Worm (Caenorhabditis elegans): ENCODE measurements around the gene pqn-82.
A peak's percentile ranks its signal among the peaks of the same experiment; 100 is the strongest.

The pqn-82 gene

ce11 chrIII:1824264-1824922 lies 24.5 kb upstream of the pqn-82 start, which contains the start of the genes pvf-1 and Y39A3CL.7 (continued):
- TF ChIP-seq ceh-82 (tag; optimal IDR thresholded peaks at IDR 0.05) (peak in 2 of 3 experiments; percentile 18 to 26), aly-2 (tag; optimal IDR thresholded peaks at IDR 0.05) (no peak), unc-86 (tag; optimal IDR thresholded peaks at IDR 0.05) (peak; percentile 25), snu-23 (GFP tag; optimal IDR thresholded peaks at IDR 0.05) (peak; percentile 62), dpl-1 (GFP tag; optimal IDR thresholded peaks at IDR 0.05) (peak in 2 of 3 experiments; percentile 42 to 43)

- no peak for TF ChIP-seq mdl-1 (tag; optimal IDR thresholded peaks at IDR 0.05)
- TF ChIP-seq unc-86 (tag; optimal IDR thresholded peaks at IDR 0.05): no peak
- TF ChIP-seq fkh-4 (tag; optimal IDR thresholded peaks at IDR 0.05; ENCODE audit: borderline replicate concordance): no peak
- TF ChIP-seq ztf-4 (tag; optimal IDR thresholded peaks at IDR 0.05): no peak
- TF ChIP-seq lin-14 (GFP tag; optimal IDR thresholded peaks at IDR 0.05): no peak
- no peak for TF ChIP-seq xbp-1 (tag; optimal IDR thresholded peaks at IDR 0.05)
Observed at ce11 chrIII:1831104-1831503, 17.7 kb upstream of the pqn-82 start.

- TF ChIP-seq hlh-4 (tag; optimal IDR thresholded peaks at IDR 0.05) (no peak), efl-1 (optimal IDR thresholded peaks at IDR 0.05) (no peak), efl-1 (GFP tag; optimal IDR thresholded peaks at IDR 0.05 in 1 of 2) (peak in 1 of 2 experiments; percentile 53)
Observed at ce11 chrIII:1832453-1832852, 16.4 kb upstream of the pqn-82 start.

ce11 chrIII:1833984-1834563 lies 14.8 kb upstream of the pqn-82 start, which contains the start of gene rexd-1:
Gene rexd-1 (plus strand): TSS chrIII:1834513.
- TF ChIP-seq nhr-85 (tag): no peak
- TF ChIP-seq unc-62 (GFP tag; optimal IDR thresholded peaks at IDR 0.05): no peak
- TF ChIP-seq nhr-28 (tag; optimal IDR thresholded peaks at IDR 0.05): no peak
- no peak for TF ChIP-seq ces-1 (GFP tag; optimal IDR thresholded peaks at IDR 0.05)
- TF ChIP-seq sptf-1 (tag; optimal IDR thresholded peaks at IDR 0.05): no peak
- TF ChIP-seq elt-2 (tag; optimal IDR thresholded peaks at IDR 0.05): no peak
- no peak for TF ChIP-seq nhr-76 (tag; optimal IDR thresholded peaks at IDR 0.05)
- TF ChIP-seq nhr-11 (tag; optimal IDR thresholded peaks at IDR 0.05): no peak
- TF ChIP-seq efl-1 (optimal IDR thresholded peaks at IDR 0.05): no peak
- TF ChIP-seq efl-1 (GFP tag; optimal IDR thresholded peaks at IDR 0.05 in 1 of 2): no peak
- no peak for TF ChIP-seq pag-3 (tag; optimal IDR thresholded peaks at IDR 0.05; ENCODE audit: borderline replicate concordance, insufficient read depth)
- no peak for TF ChIP-seq zag-1 (tag; optimal IDR thresholded peaks at IDR 0.05)

- TF ChIP-seq hlh-17 (GFP tag; optimal IDR thresholded peaks at IDR 0.05; ENCODE audit: borderline replicate concordance) (no peak), fkh-4 (tag; optimal IDR thresholded peaks at IDR 0.05; ENCODE audit: borderline replicate concordance) (no peak), efl-1 (optimal IDR thresholded peaks at IDR 0.05) (no peak), efl-1 (GFP tag; optimal IDR thresholded peaks at IDR 0.05 in 1 of 2) (peak in 1 of 2 experiments; percentile 0)
Observed at ce11 chrIII:1852126-1852717, 3.4 kb downstream of the pqn-82 start.

ce11 chrIII:1853944-1854343 lies 5.1 kb downstream of the pqn-82 start:
- TF ChIP-seq C34B4.2 (tag; optimal IDR thresholded peaks at IDR 0.05) (no peak), lin-39 (tag; optimal IDR thresholded peaks at IDR 0.05) (no peak), ama-1 (optimal IDR thresholded peaks at IDR 0.05) (no peak), nhr-28 (tag; optimal IDR thresholded peaks at IDR 0.05) (no peak), snpc-4 (tag; optimal IDR thresholded peaks at IDR 0.05) (no peak), sox-4 (tag; optimal IDR thresholded peaks at IDR 0.05) (no peak), ztf-11 (tag; optimal IDR thresholded peaks at IDR 0.05) (no peak), zag-1 (tag; optimal IDR thresholded peaks at IDR 0.05) (no peak), C16A3.4 (tag; optimal IDR thresholded peaks at IDR 0.05) (no peak), irx-1 (tag; optimal IDR thresholded peaks at IDR 0.05) (no peak), lsy-2 (tag; optimal IDR thresholded peaks at IDR 0.05) (peak in 1 of 2 experiments; percentile 23), nhr-84 (tag; optimal IDR thresholded peaks at IDR 0.05) (no peak), alr-1 (tag; optimal IDR thresholded peaks at IDR 0.05; ENCODE audit: borderline replicate concordance) (no peak), ceh-63 (GFP tag; optimal IDR thresholded peaks at IDR 0.05) (no peak), tlp-1 (tag; optimal IDR thresholded peaks at IDR 0.05) (no peak), blmp-1 (tag; optimal IDR thresholded peaks at IDR 0.05) (peak; percentile 97), ztf-4 (tag; optimal IDR thresholded peaks at IDR 0.05) (no peak), unc-130 (tag; optimal IDR thresholded peaks at IDR 0.05) (no peak), pag-3 (tag; optimal IDR thresholded peaks at IDR 0.05; ENCODE audit: borderline replicate concordance, insufficient read depth) (peak; percentile 69), pqm-1 (tag; optimal IDR thresholded peaks at IDR 0.05) (no peak), elt-3 (tag; optimal IDR thresholded peaks at IDR 0.05) (peak in 1 of 6 experiments; percentile 64)
